Worm (Caenorhabditis elegans): ENCODE data around the gene pals-20.

The pals-20 gene

ce11 chrIII:1388274-1389058, at the start of gene pals-20:
Gene pals-20 (minus strand): TSS chrIII:1388324.
- TF ChIP-seq flt-1 (GFP tag; IDR thresholded peaks at IDR 0.05) (no peak), tbx-37 (GFP tag; conservative IDR thresholded peaks at IDR 0.05) (no peak), scrt-1 (GFP tag; IDR thresholded peaks at IDR 0.05) (no peak), tbx-11 (GFP tag; IDR thresholded peaks at IDR 0.05) (no peak), hnd-1 (tag; optimal IDR thresholded peaks at IDR 0.05) (no peak), hmbx-1 (tag; optimal IDR thresholded peaks at IDR 0.05) (no peak), sea-1 (GFP tag; conservative IDR thresholded peaks at IDR 0.05) (no peak), tra-4 (tag; optimal IDR thresholded peaks at IDR 0.05) (no peak), ama-1 (optimal IDR thresholded peaks at IDR 0.05) (no peak), ceh-36 (tag; optimal IDR thresholded peaks at IDR 0.05) (no peak), aly-1 (tag; optimal IDR thresholded peaks at IDR 0.05) (no peak), F13C5.2 (tag; optimal IDR thresholded peaks at IDR 0.05) (no peak), ceh-13 (GFP tag; optimal IDR thresholded peaks at IDR 0.05) (no peak), pes-1 (GFP tag; IDR thresholded peaks at IDR 0.05) (no peak)

ce11 chrIII:1436738-1437137, 48.6 kb upstream of the pals-20 start:
- TF ChIP-seq tbx-37 (GFP tag; conservative IDR thresholded peaks at IDR 0.05) = no peak
- TF ChIP-seq ets-7 (tag; optimal IDR thresholded peaks at IDR 0.05) = no peak
- no peak for TF ChIP-seq hmbx-1 (tag; optimal IDR thresholded peaks at IDR 0.05)
- no peak for TF ChIP-seq tra-4 (tag; optimal IDR thresholded peaks at IDR 0.05)
- TF ChIP-seq B0310.2 (tag; optimal IDR thresholded peaks at IDR 0.05) = no peak
- TF ChIP-seq pes-1 (GFP tag; IDR thresholded peaks at IDR 0.05) = no peak
- TF ChIP-seq sea-1 (GFP tag; conservative IDR thresholded peaks at IDR 0.05) = no peak
- no peak for TF ChIP-seq aly-1 (tag; optimal IDR thresholded peaks at IDR 0.05)
- TF ChIP-seq flt-1 (GFP tag; IDR thresholded peaks at IDR 0.05) = no peak
- no peak for TF ChIP-seq F13C5.2 (tag; optimal IDR thresholded peaks at IDR 0.05)
- TF ChIP-seq ceh-13 (GFP tag; optimal IDR thresholded peaks at IDR 0.05) = no peak

- TF ChIP-seq tbx-37 (GFP tag; conservative IDR thresholded peaks at IDR 0.05) = no peak
- TF ChIP-seq B0310.2 (tag; optimal IDR thresholded peaks at IDR 0.05) = no peak
- no peak for TF ChIP-seq ama-1 (optimal IDR thresholded peaks at IDR 0.05)
- TF ChIP-seq ets-7 (tag; optimal IDR thresholded peaks at IDR 0.05) = no peak
- no peak for TF ChIP-seq hnd-1 (tag; optimal IDR thresholded peaks at IDR 0.05)
- TF ChIP-seq hmg-4 (GFP tag; optimal IDR thresholded peaks at IDR 0.05) = no peak
- TF ChIP-seq ceh-36 (tag; optimal IDR thresholded peaks at IDR 0.05) = peak; percentile 45
- TF ChIP-seq F13C5.2 (tag; optimal IDR thresholded peaks at IDR 0.05) = no peak
Measured at ce11 chrIII:1429920-1430437, 41.9 kb upstream of the pals-20 start.

ce11 chrIII:1429275-1429674, 41.2 kb upstream of the pals-20 start:
- TF ChIP-seq tbx-11 (GFP tag; IDR thresholded peaks at IDR 0.05) = no peak
- TF ChIP-seq tbx-37 (GFP tag; conservative IDR thresholded peaks at IDR 0.05) = no peak
- no peak for TF ChIP-seq scrt-1 (GFP tag; IDR thresholded peaks at IDR 0.05)
- no peak for TF ChIP-seq flt-1 (GFP tag; IDR thresholded peaks at IDR 0.05)
- no peak for TF ChIP-seq F13C5.2 (tag; optimal IDR thresholded peaks at IDR 0.05)
- TF ChIP-seq hmg-4 (GFP tag; optimal IDR thresholded peaks at IDR 0.05) = no peak
- TF ChIP-seq aly-1 (tag; optimal IDR thresholded peaks at IDR 0.05) = no peak
- no peak for TF ChIP-seq B0310.2 (tag; optimal IDR thresholded peaks at IDR 0.05)
- TF ChIP-seq ets-7 (tag; optimal IDR thresholded peaks at IDR 0.05) = no peak
- no peak for TF ChIP-seq ceh-36 (tag; optimal IDR thresholded peaks at IDR 0.05)
- no peak for TF ChIP-seq pes-1 (GFP tag; IDR thresholded peaks at IDR 0.05)
- no peak for TF ChIP-seq tra-4 (tag; optimal IDR thresholded peaks at IDR 0.05)

ce11 chrIII:1428448-1428847, 40.3 kb upstream of the pals-20 start:
- TF ChIP-seq hmbx-1 (tag; optimal IDR thresholded peaks at IDR 0.05) (no peak), ama-1 (optimal IDR thresholded peaks at IDR 0.05) (no peak), aly-1 (tag; optimal IDR thresholded peaks at IDR 0.05) (no peak), ceh-13 (GFP tag; optimal IDR thresholded peaks at IDR 0.05) (no peak), tbx-37 (GFP tag; conservative IDR thresholded peaks at IDR 0.05) (no peak), F13C5.2 (tag; optimal IDR thresholded peaks at IDR 0.05) (no peak), ets-7 (tag; optimal IDR thresholded peaks at IDR 0.05) (no peak), flt-1 (GFP tag; IDR thresholded peaks at IDR 0.05) (no peak), tbx-11 (GFP tag; IDR thresholded peaks at IDR 0.05) (no peak), sea-1 (GFP tag; conservative IDR thresholded peaks at IDR 0.05) (no peak), ceh-36 (tag; optimal IDR thresholded peaks at IDR 0.05) (no peak), scrt-1 (GFP tag; IDR thresholded peaks at IDR 0.05) (no peak), pes-1 (GFP tag; IDR thresholded peaks at IDR 0.05) (no peak)

- TF ChIP-seq hnd-1 (tag; optimal IDR thresholded peaks at IDR 0.05) = no peak
- no peak for TF ChIP-seq sea-1 (GFP tag; conservative IDR thresholded peaks at IDR 0.05)
- TF ChIP-seq hmg-4 (GFP tag; optimal IDR thresholded peaks at IDR 0.05) = no peak
- no peak for TF ChIP-seq tra-4 (tag; optimal IDR thresholded peaks at IDR 0.05)
- no peak for TF ChIP-seq hmbx-1 (tag; optimal IDR thresholded peaks at IDR 0.05)
- TF ChIP-seq tbx-37 (GFP tag; conservative IDR thresholded peaks at IDR 0.05) = no peak
- no peak for TF ChIP-seq tbx-11 (GFP tag; IDR thresholded peaks at IDR 0.05)
- TF ChIP-seq B0310.2 (tag; optimal IDR thresholded peaks at IDR 0.05) = no peak
- TF ChIP-seq ceh-36 (tag; optimal IDR thresholded peaks at IDR 0.05) = no peak
- no peak for TF ChIP-seq scrt-1 (GFP tag; IDR thresholded peaks at IDR 0.05)
- no peak for TF ChIP-seq ets-7 (tag; optimal IDR thresholded peaks at IDR 0.05)
- no peak for TF ChIP-seq pes-1 (GFP tag; IDR thresholded peaks at IDR 0.05)
Measured at ce11 chrIII:1427126-1427525, 39.0 kb upstream of the pals-20 start, which contains the start of gene lelo-2. Gene lelo-2 (minus strand): TSS chrIII:1427226.

- no peak for TF ChIP-seq hmbx-1 (tag; optimal IDR thresholded peaks at IDR 0.05)
- TF ChIP-seq F13C5.2 (tag; optimal IDR thresholded peaks at IDR 0.05) = peak; percentile 58
- peak; percentile 79 for TF ChIP-seq scrt-1 (GFP tag; IDR thresholded peaks at IDR 0.05)
- TF ChIP-seq sea-1 (GFP tag; conservative IDR thresholded peaks at IDR 0.05) = peak; percentile 70
- peak; percentile 42 for TF ChIP-seq hnd-1 (tag; optimal IDR thresholded peaks at IDR 0.05)
- TF ChIP-seq ceh-36 (tag; optimal IDR thresholded peaks at IDR 0.05) = peak; percentile 51
- peak; percentile 68 for TF ChIP-seq tbx-37 (GFP tag; conservative IDR thresholded peaks at IDR 0.05)
- TF ChIP-seq hmg-4 (GFP tag; optimal IDR thresholded peaks at IDR 0.05) = peak; percentile 17
- TF ChIP-seq ceh-13 (GFP tag; optimal IDR thresholded peaks at IDR 0.05) = peak; percentile 30
- peak; percentile 74 for TF ChIP-seq pes-1 (GFP tag; IDR thresholded peaks at IDR 0.05)
- TF ChIP-seq B0310.2 (tag; optimal IDR thresholded peaks at IDR 0.05) = peak; percentile 55
- peak; percentile 65 for TF ChIP-seq aly-1 (tag; optimal IDR thresholded peaks at IDR 0.05)
- no peak for TF ChIP-seq ama-1 (optimal IDR thresholded peaks at IDR 0.05)
- TF ChIP-seq tra-4 (tag; optimal IDR thresholded peaks at IDR 0.05) = no peak
- peak; percentile 31 for TF ChIP-seq ets-7 (tag; optimal IDR thresholded peaks at IDR 0.05)
- TF ChIP-seq tbx-11 (GFP tag; IDR thresholded peaks at IDR 0.05) = peak; percentile 71
- peak; percentile 68 for TF ChIP-seq flt-1 (GFP tag; IDR thresholded peaks at IDR 0.05)
Measured at ce11 chrIII:1424305-1424704, 36.2 kb upstream of the pals-20 start.
